Fruit fly (Drosophila melanogaster) whole organism, pupa: ENCODE data around the gene CG9121.

Source experiments
- CG10348 ChIP-seq: fragments of 200-800 bp; sonication (Bioruptor generic); IDR thresholded peaks from 2 replicates; pipeline ENCODE4 v1.3.6; 2022; ENCODE audit warnings: missing biosample characterization, missing genetic modification characterization
- CG12605 ChIP-seq: fragments of 200-800 bp; sonication (Bioruptor generic); IDR thresholded peaks from 2 replicates; pipeline ENCODE4 v1.3.6; 2022; ENCODE audit warnings: missing biosample characterization, missing genetic modification characterization
- CG13204 ChIP-seq: fragments of 200-800 bp; sonication (Bioruptor generic); optimal IDR thresholded peaks from 2 replicates; lab custom pipeline; 2018; ENCODE audit warnings: missing biosample characterization, mild to moderate bottlenecking, missing genetic modification characterization, moderate library complexity
- CG14655 ChIP-seq: fragments of 200-800 bp; sonication (Bioruptor generic); optimal IDR thresholded peaks from 3 replicates; lab custom pipeline; 2017; ENCODE audit warnings: mild to moderate bottlenecking, missing biosample characterization, missing genetic modification reagents, missing genetic modification characterization
- CG15710 ChIP-seq: fragments of 200-800 bp; sonication (Bioruptor generic); optimal IDR thresholded peaks from 2 replicates; lab custom pipeline; 2018; ENCODE audit warnings: missing biosample characterization, mild to moderate bottlenecking, missing genetic modification characterization, moderate library complexity
- CG17806 ChIP-seq: fragments of 200-800 bp; sonication (Bioruptor generic); optimal IDR thresholded peaks from 2 replicates; lab custom pipeline; 2018; ENCODE audit warnings: missing biosample characterization, mild to moderate bottlenecking, missing genetic modification characterization, moderate library complexity
- CG32121 ChIP-seq: fragments of 200-800 bp; sonication (Bioruptor generic); IDR thresholded peaks from 2 replicates; pipeline ENCODE4 v1.3.6; 2022; ENCODE audit warnings: missing biosample characterization, missing genetic modification characterization
- CG34367 ChIP-seq: fragments of 200-800 bp; sonication (Bioruptor generic); optimal IDR thresholded peaks from 2 replicates; lab custom pipeline; 2018; ENCODE audit warnings: missing biosample characterization, mild to moderate bottlenecking, missing genetic modification characterization
- CG4496 ChIP-seq: fragments of 200-800 bp; sonication (Bioruptor generic); IDR thresholded peaks from 3 replicates; pipeline ENCODE4 v1.3.6; 2022; ENCODE audit warnings: missing biosample characterization, missing genetic modification characterization
- CG8159 ChIP-seq: fragments of 200-800 bp; sonication (Bioruptor generic); optimal IDR thresholded peaks from 3 replicates; lab custom pipeline; 2018; ENCODE audit warnings: missing biosample characterization, mild to moderate bottlenecking, missing genetic modification characterization, moderate library complexity
- CG8301 ChIP-seq: fragments of 200-800 bp; sonication (Bioruptor generic); optimal IDR thresholded peaks from 2 replicates; lab custom pipeline; 2018; ENCODE audit warnings: missing biosample characterization, mild to moderate bottlenecking, missing genetic modification characterization
- CG9948 ChIP-seq: fragments of 200-800 bp; sonication (Bioruptor generic); optimal IDR thresholded peaks from 2 replicates; lab custom pipeline; 2018; ENCODE audit warnings: missing biosample characterization, mild to moderate bottlenecking, missing genetic modification characterization, moderate library complexity
- D1 ChIP-seq: fragments of 200-800 bp; sonication (Bioruptor generic); optimal IDR thresholded peaks from 2 replicates; lab custom pipeline; 2018; ENCODE audit warnings: missing biosample characterization, mild to moderate bottlenecking, missing genetic modification characterization, moderate library complexity
- EcR ChIP-seq: fragments of 200-800 bp; sonication (Bioruptor generic); optimal IDR thresholded peaks from 3 replicates; lab custom pipeline; 2019; ENCODE audit warnings: missing biosample characterization, missing genetic modification characterization, mild to moderate bottlenecking, moderate library complexity, missing genetic modification reagents
- Ets98B ChIP-seq: fragments of 200-800 bp; sonication (Bioruptor generic); IDR thresholded peaks from 2 replicates; pipeline ENCODE4 v1.3.6; 2022; ENCODE audit warnings: missing biosample characterization, missing genetic modification characterization
- Pif1A ChIP-seq: fragments of 200-800 bp; sonication (Bioruptor generic); optimal IDR thresholded peaks from 3 replicates; lab custom pipeline; 2016; ENCODE audit warnings: missing biosample characterization, missing genetic modification characterization
- Pif1B ChIP-seq: fragments of 200-800 bp; sonication (Bioruptor generic); optimal IDR thresholded peaks from 3 replicates; lab custom pipeline; 2016; ENCODE audit warnings: missing biosample characterization, missing genetic modification characterization
- Snoo ChIP-seq: fragments of 200-800 bp; sonication (Bioruptor generic); optimal IDR thresholded peaks from 3 replicates; lab custom pipeline; 2017; ENCODE audit warnings: missing biosample characterization, mild to moderate bottlenecking, missing genetic modification characterization, inconsistent platforms
- fd96Ca ChIP-seq: fragments of 200-800 bp; sonication (Bioruptor generic); IDR thresholded peaks from 3 replicates; pipeline ENCODE4 v1.3.6; 2022; ENCODE audit warnings: missing biosample characterization, missing genetic modification characterization
- gl ChIP-seq: fragments of 200-800 bp; sonication (Bioruptor generic); optimal IDR thresholded peaks from 2 replicates; lab custom pipeline; 2018; ENCODE audit warnings: missing biosample characterization, mild to moderate bottlenecking, missing genetic modification characterization
- rn ChIP-seq: fragments of 200-800 bp; sonication (Bioruptor generic); IDR thresholded peaks from 2 replicates; pipeline ENCODE4 v1.3.6; 2022; ENCODE audit warnings: missing biosample characterization, missing genetic modification characterization

The CG9121 gene

DNA sequence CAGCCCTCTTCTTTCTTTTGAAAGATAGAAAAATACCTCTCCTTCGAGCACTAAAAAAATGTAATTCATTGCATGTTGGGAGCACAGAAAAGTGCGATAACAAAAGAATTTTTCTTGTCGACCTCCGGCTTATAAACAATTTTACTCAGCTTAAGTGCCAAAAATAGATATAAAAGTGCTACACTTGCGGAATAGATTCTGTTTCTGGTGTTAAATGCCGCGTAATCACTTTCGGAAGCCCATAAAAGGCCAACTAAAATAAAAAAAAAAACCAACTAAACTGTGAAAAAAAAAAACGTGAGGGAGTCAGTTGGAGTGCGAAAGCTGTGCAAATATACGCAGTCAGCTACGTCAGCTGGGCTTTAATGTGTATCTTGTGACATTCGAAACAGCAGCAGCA is 38.8 kb upstream of the CG9121 start:
- TF ChIP-seq CG12605 (GFP tag; lab: Robert Waterston, UW) (no peak), gl (tag; lab: Kevin White, UChicago) (no peak), CG13204 (no peak), CG15710 (tag; lab: Kevin White, UChicago) (no peak), CG4496 (GFP tag; lab: Robert Waterston, UW) (no peak), Pif1A (GFP tag; lab: Kevin White, UChicago) (no peak), EcR (no peak), Snoo (tag; lab: Kevin White, UChicago) (no peak)
- TF ChIP-seq, all 21 proteins: peak for 0

DNA sequence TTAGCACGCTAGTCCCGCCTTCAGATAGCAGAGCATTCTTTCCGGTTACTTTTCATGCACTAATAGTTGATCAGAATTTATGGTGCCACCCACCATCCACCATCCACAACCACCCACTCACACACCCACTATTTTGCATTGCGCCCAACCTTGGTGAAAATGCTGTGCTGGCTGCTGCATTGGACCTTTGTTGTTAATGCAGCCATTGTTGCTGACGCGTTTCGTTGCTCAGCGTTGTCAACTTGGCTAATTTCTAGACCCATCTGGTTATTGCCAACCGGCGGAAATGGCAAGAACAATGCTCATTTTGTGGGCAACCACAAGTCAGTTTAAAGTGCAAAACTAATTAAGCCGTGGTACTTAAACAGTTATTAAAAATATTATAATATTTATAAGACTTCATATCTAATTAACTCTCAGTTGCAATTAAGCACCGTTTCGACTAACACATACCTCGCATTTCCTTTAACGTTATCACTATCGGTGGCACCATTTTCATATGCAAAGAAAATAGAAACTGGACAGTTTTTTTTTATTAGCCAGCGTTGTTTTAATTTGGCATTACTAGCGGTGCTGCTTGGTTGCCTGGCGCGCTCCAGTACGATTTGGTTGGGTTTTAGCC is 37.9 kb upstream of the CG9121 start:
- TF ChIP-seq CG9948 (tag; lab: Kevin White, UChicago) (no peak), CG34367 (no peak), D1 (tag; lab: Kevin White, UChicago) (no peak), CG15710 (tag; lab: Kevin White, UChicago) (no peak), CG13204 (no peak), CG32121 (GFP tag; lab: Robert Waterston, UW) (no peak), Ets98B (GFP tag; lab: Robert Waterston, UW) (no peak), CG10348 (no peak), Pif1B (GFP tag; lab: Kevin White, UChicago) (no peak), CG12605 (GFP tag; lab: Robert Waterston, UW) (no peak), EcR (no peak), CG8301 (tag; lab: Kevin White, UChicago) (no peak), fd96Ca (GFP tag; lab: Robert Waterston, UW) (no peak), CG14655 (no peak), CG4496 (GFP tag; lab: Robert Waterston, UW) (no peak), Pif1A (GFP tag; lab: Kevin White, UChicago) (no peak)

DNA sequence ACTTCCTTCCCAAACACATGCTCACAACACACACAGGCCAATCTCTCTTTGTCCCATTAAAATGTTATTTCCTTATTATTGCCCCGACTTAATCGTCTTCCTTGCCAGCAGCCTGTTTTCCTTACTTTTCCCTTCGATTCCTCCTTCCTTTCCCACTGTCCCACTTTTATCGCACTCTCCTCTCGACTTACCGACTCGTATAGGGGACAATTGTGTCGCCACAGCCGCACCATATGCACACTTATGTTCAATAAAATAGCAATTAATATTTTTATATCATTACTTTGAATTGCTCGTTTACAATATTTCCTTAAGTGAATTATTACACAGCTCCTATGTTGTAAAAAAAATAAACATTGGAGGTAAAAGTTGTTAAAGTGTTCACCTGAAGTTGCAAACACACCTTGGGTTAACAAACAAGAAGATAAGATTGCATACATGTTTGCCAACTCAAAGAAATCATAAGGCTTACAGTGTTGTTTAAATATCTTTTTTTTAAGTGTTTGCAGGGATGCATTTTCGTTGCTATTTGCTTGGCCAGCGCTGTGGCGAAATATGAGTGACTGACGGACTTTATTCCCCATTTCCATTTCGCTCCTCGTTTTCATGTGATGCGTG is 36.2 kb upstream of the CG9121 start:
- TF ChIP-seq fd96Ca (GFP tag; lab: Robert Waterston, UW) (peak; percentile 69; the same call in 2 of the 3 replicates), Pif1B (GFP tag; lab: Kevin White, UChicago) (peak; percentile 92), Snoo (tag; lab: Kevin White, UChicago) (peak; percentile 84), CG17806 (tag; lab: Kevin White, UChicago) (peak; percentile 81), D1 (tag; lab: Kevin White, UChicago) (peak; percentile 76), Ets98B (GFP tag; lab: Robert Waterston, UW) (peak; percentile 55), CG15710 (tag; lab: Kevin White, UChicago) (peak; percentile 85), Pif1A (GFP tag; lab: Kevin White, UChicago) (peak; percentile 90), CG32121 (GFP tag; lab: Robert Waterston, UW) (peak; percentile 62), EcR (peak; percentile 13), CG4496 (GFP tag; lab: Robert Waterston, UW) (peak; percentile 81), CG34367 (peak; percentile 78), CG13204 (peak; percentile 66), CG10348 (no peak), CG12605 (GFP tag; lab: Robert Waterston, UW) (peak; percentile 71), CG8159 (tag; lab: Kevin White, UChicago) (peak; percentile 87), CG9948 (tag; lab: Kevin White, UChicago) (peak; percentile 83), CG8301 (tag; lab: Kevin White, UChicago) (peak; percentile 83), CG14655 (peak; percentile 86), rn (GFP tag; lab: Robert Waterston, UW) (no peak), gl (tag; lab: Kevin White, UChicago) (peak; percentile 72)

DNA sequence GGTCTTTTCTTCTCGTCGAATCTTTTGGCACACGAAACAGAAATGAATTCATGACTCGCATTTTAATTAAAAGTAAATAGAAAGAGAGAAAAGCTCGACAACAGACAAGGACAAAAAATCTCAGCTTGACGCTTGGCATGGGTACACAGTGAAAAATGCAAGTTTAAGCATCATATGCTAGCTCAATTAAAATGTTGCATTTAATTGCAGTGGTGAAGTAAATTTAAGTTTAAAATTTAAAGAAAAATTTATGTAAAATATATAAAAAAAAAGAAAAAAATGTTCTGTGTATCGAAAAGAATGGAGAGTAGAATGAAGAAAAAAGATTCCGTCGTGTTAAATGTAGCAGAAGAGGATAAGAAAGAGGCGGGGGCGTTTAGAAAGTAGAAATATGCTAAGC is 34.7 kb upstream of the CG9121 start:
- TF ChIP-seq CG32121 (GFP tag; lab: Robert Waterston, UW) = 0 out of 2 replicates have a peak, but pooled peaks have one; percentile 29
- TF ChIP-seq Snoo (tag; lab: Kevin White, UChicago) = peak; percentile 36
- TF ChIP-seq rn (GFP tag; lab: Robert Waterston, UW) = no peak
- TF ChIP-seq CG34367 = no peak
- no peak for TF ChIP-seq CG8159 (tag; lab: Kevin White, UChicago)
- TF ChIP-seq CG10348 = no peak
- peak; percentile 1 for TF ChIP-seq CG14655
- peak; percentile 53 for TF ChIP-seq Pif1A (GFP tag; lab: Kevin White, UChicago)
- no peak for TF ChIP-seq EcR
- TF ChIP-seq CG15710 (tag; lab: Kevin White, UChicago) = peak; percentile 22
- no peak for TF ChIP-seq CG4496 (GFP tag; lab: Robert Waterston, UW)
- no peak for TF ChIP-seq fd96Ca (GFP tag; lab: Robert Waterston, UW)
- TF ChIP-seq Ets98B (GFP tag; lab: Robert Waterston, UW) = peak; percentile 31; the same call in 1 of the 2 replicates
- no peak for TF ChIP-seq CG12605 (GFP tag; lab: Robert Waterston, UW)
- TF ChIP-seq CG17806 (tag; lab: Kevin White, UChicago) = peak; percentile 20
- TF ChIP-seq gl (tag; lab: Kevin White, UChicago) = no peak
- peak; percentile 24 for TF ChIP-seq CG8301 (tag; lab: Kevin White, UChicago)
- peak; percentile 20 for TF ChIP-seq CG9948 (tag; lab: Kevin White, UChicago)
- no peak for TF ChIP-seq D1 (tag; lab: Kevin White, UChicago)
- peak; percentile 1 for TF ChIP-seq Pif1B (GFP tag; lab: Kevin White, UChicago)
- TF ChIP-seq CG13204 = no peak

DNA sequence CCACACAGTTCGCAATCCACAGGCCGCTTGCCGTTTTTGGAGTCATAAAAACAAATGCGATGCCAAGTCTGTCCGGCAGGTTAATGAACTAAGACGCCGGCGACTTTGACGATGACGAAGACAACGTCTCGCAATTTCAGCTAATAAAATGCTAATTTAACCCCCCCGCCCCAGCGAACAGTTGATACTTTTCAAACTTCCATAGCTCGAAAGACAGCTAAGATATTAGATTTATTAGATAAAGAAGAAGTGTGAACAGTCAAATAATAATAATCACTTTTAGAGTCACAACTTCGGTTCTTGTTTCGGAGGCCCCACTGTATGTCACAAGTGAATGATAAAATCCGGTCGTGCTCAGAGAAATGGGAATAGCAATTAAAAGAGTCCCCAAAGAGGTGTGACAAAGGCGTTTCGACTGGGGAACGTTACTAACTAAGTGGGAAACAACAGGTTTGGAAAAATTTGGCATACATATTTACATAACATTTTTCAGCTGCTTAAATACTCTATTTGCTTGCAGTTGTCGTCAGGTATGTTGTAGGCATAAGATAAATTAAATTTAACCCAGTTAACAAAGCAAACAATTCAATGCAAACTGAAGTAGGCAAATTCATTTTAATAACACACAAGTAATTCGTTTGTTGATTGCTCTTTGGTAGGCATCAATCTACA is 33.9 kb upstream of the CG9121 start:
- TF ChIP-seq CG17806 (tag; lab: Kevin White, UChicago) (no peak), CG34367 (no peak), CG8301 (tag; lab: Kevin White, UChicago) (no peak), Pif1B (GFP tag; lab: Kevin White, UChicago) (no peak), Ets98B (GFP tag; lab: Robert Waterston, UW) (no peak), CG8159 (tag; lab: Kevin White, UChicago) (no peak), Pif1A (GFP tag; lab: Kevin White, UChicago) (peak; percentile 5), CG14655 (no peak), CG15710 (tag; lab: Kevin White, UChicago) (no peak), CG10348 (no peak), EcR (peak; percentile 5), CG13204 (no peak), D1 (tag; lab: Kevin White, UChicago) (no peak), Snoo (tag; lab: Kevin White, UChicago) (no peak), gl (tag; lab: Kevin White, UChicago) (no peak), CG4496 (GFP tag; lab: Robert Waterston, UW) (no peak), CG9948 (tag; lab: Kevin White, UChicago) (no peak), CG12605 (GFP tag; lab: Robert Waterston, UW) (no peak), rn (GFP tag; lab: Robert Waterston, UW) (no peak), fd96Ca (GFP tag; lab: Robert Waterston, UW) (no peak), CG32121 (GFP tag; lab: Robert Waterston, UW) (peak; percentile 14; the same call in 1 of the 2 replicates)
- TF ChIP-seq, all 21 proteins: peak for 3
